Worm (Caenorhabditis elegans): Measurements from ENCODE around the gene cng-3.
A peak's percentile ranks its signal among the peaks of the same experiment; 100 is the strongest.

Gene cng-3

DNA sequence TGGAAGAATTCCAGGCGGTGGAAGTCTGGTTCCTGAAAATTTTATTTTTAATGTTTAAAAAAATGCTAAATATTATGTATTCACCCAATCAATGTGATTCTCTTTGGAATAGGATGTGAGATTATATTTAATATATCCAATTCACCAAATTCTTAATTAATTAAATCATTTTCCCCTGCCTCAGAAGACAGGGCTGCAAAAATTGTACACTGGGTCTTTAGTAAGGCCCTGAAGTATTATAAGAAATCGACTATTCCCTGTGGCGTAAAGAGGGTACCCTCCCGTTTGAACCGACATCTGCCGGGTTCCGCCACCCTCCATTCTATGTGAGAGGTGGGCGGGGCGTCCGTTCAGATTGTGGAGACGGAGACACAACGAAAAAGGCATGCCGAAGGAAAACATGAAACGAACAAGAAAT, 30.4 kb upstream of the cng-3 start (continued):
- no peak for TF ChIP-seq unc-39 (tag; optimal IDR thresholded peaks at IDR 0.05)
- TF ChIP-seq F37D6.2 (tag; optimal IDR thresholded peaks at IDR 0.05) = peak; percentile 53
- TF ChIP-seq egl-43 (GFP tag; IDR thresholded peaks at IDR 0.05) = no peak
- peak; percentile 75 for TF ChIP-seq sdz-12 (GFP tag; optimal IDR thresholded peaks at IDR 0.05)
- no peak; the same call in none of the 2 replicates for TF ChIP-seq ctbp-1 (GFP tag; IDR thresholded peaks at IDR 0.05)
- peak; percentile 1 for TF ChIP-seq jun-1 (tag; optimal IDR thresholded peaks at IDR 0.05)
- no peak for TF ChIP-seq R02D3.7 (tag; optimal IDR thresholded peaks at IDR 0.05)
- no peak for TF ChIP-seq mxl-2 (GFP tag; conservative IDR thresholded peaks at IDR 0.05)
- TF ChIP-seq tra-1 (GFP tag; IDR thresholded peaks at IDR 0.05) = 0 out of 2 replicates have a peak, but pooled peaks have one; percentile 17
- TF ChIP-seq zfp-3 (GFP tag; conservative IDR thresholded peaks at IDR 0.05) = no peak
- peak; percentile 62 for TF ChIP-seq F49E8.2 (tag; optimal IDR thresholded peaks at IDR 0.05; ENCODE audit: borderline replicate concordance)
- no peak for TF ChIP-seq aha-1 (tag)
- no peak for TF ChIP-seq nhr-28 (tag; optimal IDR thresholded peaks at IDR 0.05)
- peak; percentile 46 for TF ChIP-seq ceh-32 (tag; optimal IDR thresholded peaks at IDR 0.05; ENCODE audit: poor library complexity)
- TF ChIP-seq lin-13 (GFP tag; optimal IDR thresholded peaks at IDR 0.05) = peak; percentile 11
- 0 out of 2 replicates have a peak, but pooled peaks have one; percentile 13 for TF ChIP-seq Y105C5A.15 (GFP tag; IDR thresholded peaks at IDR 0.05)
- no peak for TF ChIP-seq D1046.2 (GFP tag; IDR thresholded peaks at IDR 0.05)
- TF ChIP-seq F26F4.8 (GFP tag; conservative IDR thresholded peaks at IDR 0.05) = no peak
- TF ChIP-seq aly-2 (tag; optimal IDR thresholded peaks at IDR 0.05) = no peak

DNA sequence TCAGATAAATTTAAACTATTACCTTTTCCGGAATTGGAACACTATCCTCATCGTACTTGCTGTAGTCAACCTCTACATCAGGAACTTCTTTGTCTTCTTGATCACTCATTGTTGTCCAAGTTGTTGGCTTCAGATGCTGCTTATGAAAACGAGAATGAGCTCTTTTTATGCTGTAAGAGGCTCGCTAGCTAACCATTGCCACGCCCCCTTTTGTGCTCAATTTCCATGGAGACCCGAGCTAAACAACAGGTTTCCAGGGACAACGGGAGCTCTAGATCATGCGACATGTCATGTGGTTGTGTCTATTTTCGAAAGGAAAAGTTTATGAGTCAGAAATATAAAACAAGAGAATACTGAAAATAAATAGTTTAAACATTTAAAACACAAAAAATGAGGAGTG, 29.6 kb upstream of the cng-3 start, which contains the start of gene C33A12.4:
C33A12.4 (minus strand) TSS at position 131 of the 400 bp plus-strand sequence.
- TF ChIP-seq nhr-42 (GFP tag; IDR thresholded peaks at IDR 0.05) = 0 out of 2 replicates have a peak, but pooled peaks have one; percentile 10
- TF ChIP-seq daf-8 (GFP tag; IDR thresholded peaks at IDR 0.05) = no peak
- no peak for TF ChIP-seq ceh-28 (tag; optimal IDR thresholded peaks at IDR 0.05)
- peak; percentile 28 for TF ChIP-seq ama-1 (optimal IDR thresholded peaks at IDR 0.05)

DNA sequence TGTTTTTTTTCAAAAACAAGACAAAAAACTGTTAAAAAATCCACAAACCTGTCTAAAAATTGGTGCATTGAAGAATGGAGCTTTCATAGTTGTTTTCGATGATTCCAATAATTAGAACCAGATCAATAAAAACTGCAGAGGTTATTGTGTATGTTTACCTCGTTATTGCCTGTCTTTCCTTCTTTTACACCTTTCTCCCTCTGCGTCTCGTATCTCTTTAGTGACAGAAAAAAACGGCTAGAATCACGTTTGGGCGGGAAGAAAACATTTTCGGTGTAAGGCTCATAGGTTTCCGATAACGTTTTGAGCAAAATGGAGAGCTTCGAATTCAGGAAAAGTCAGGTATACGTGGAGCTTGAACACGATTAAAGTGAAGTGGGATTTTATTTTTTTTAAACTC, 27.8 kb upstream of the cng-3 start, which contains the start of gene ethe-1:
ethe-1 (minus strand) TSS at position 150 of the 400 bp plus-strand sequence.
- TF ChIP-seq hif-1 (tag; optimal IDR thresholded peaks at IDR 0.05) (peak; percentile 82 to 92), sdz-12 (GFP tag; optimal IDR thresholded peaks at IDR 0.05) (no peak), dve-1 (tag; optimal IDR thresholded peaks at IDR 0.05; ENCODE audit: insufficient read depth) (peak; percentile 28), daf-16 (GFP tag; optimal IDR thresholded peaks at IDR 0.05) (no peak), daf-16 (tag; optimal IDR thresholded peaks at IDR 0.05) (peak; percentile 84), nhr-6 (tag; optimal IDR thresholded peaks at IDR 0.05) (peak; percentile 26), mep-1 (tag; optimal IDR thresholded peaks at IDR 0.05) (no peak), jun-1 (tag; optimal IDR thresholded peaks at IDR 0.05) (no peak), aha-1 (tag) (peak; percentile 85), nhr-28 (tag; optimal IDR thresholded peaks at IDR 0.05) (peak; percentile 17)

DNA sequence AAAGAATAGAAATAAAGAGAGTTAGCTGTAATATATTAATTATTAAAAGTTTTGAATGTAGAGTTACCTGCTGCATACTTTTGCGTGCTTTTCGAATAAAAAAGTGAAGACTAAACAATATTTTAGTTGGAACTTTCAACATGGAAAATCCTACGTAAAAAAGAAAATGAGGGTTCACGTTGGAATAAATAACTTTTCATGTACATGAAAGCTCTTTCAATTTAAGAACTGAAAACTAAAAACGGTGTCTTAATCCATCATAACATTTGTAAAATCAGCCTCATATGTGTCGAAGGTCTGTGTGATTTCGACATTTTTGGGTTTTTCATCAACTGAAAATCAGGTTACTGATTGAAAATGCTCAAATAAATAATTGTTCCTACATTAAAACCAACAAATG, 25.4 kb upstream of the cng-3 start, which contains the start of gene ttr-9:
ttr-9 (minus strand) TSS at position 101 of the 400 bp plus-strand sequence.
- TF ChIP-seq daf-16 (GFP tag; optimal IDR thresholded peaks at IDR 0.05) (no peak), daf-16 (tag; optimal IDR thresholded peaks at IDR 0.05) (no peak), egl-43 (GFP tag; IDR thresholded peaks at IDR 0.05) (no peak), nhr-76 (tag; optimal IDR thresholded peaks at IDR 0.05) (no peak), hlh-11 (tag; optimal IDR thresholded peaks at IDR 0.05) (no peak), nhr-237 (tag; optimal IDR thresholded peaks at IDR 0.05) (no peak), madf-9 (GFP tag; conservative IDR thresholded peaks at IDR 0.05) (no peak)

DNA sequence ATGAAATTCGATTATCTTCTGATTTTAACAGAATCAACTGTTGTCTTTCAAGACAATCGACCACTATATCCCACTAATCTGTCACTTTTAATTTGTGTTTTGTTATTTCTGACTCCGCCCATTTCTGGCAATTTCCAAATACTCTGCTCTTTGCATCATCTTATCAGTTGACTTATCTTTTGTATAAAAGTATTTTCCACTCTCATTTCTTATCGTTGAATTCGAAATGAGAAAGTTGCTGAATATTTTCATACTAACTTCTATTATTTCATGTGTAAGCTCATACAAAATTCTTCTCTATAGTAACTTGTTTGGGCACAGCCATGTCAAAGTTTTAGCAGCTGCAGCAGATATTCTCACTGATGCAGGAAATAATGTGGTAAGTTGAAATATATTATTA, 19.3 kb upstream of the cng-3 start, which contains the start of gene ugt-21:
ugt-21 (plus strand) TSS at position 212 of the 400 bp plus-strand sequence.
- TF ChIP-seq zip-11 (GFP tag; IDR thresholded peaks at IDR 0.05) (no peak), lin-15B (tag; optimal IDR thresholded peaks at IDR 0.05) (no peak), aha-1 (tag) (peak; percentile 87), ztf-7 (tag; optimal IDR thresholded peaks at IDR 0.05) (peak; percentile 57)
